Worm (Caenorhabditis elegans) whole organism, young adult: ENCODE measurements around the gene C05D11.5.
A peak's percentile ranks its signal among the peaks of the same experiment; 100 is the strongest.

Source experiments
- F55B11.4 ChIP-seq: sonication (generic microtip); optimal IDR thresholded peaks from 2 replicates; lab custom pipeline; 2016; ENCODE audit warnings: missing compliant biosample characterization, missing genetic modification characterization, borderline replicate concordance; ENCODE audit not compliant: insufficient read depth
- ama-1 ChIP-seq, 3 experiments: fragments of 150-350 bp in 1 of 3; sonication (generic microtip) in 2 of 3; optimal IDR thresholded peaks; 2 replicates each; lab custom pipeline; 2014 to 2018; ENCODE audit warnings: missing biosample characterization in 2 of 3, missing genetic modification characterization in 2 of 3, missing genetic modification reagents in 2 of 3
- attf-6 ChIP-seq: fragments of 200-800 bp; sonication (Bioruptor generic); IDR thresholded peaks from 2 replicates; pipeline ENCODE4 v1.3.6; 2022; ENCODE audit warnings: missing genetic modification reagents, missing genetic modification characterization, missing compliant biosample characterization
- bed-1 ChIP-seq: fragments of 200-800 bp; sonication (Bioruptor generic); IDR thresholded peaks from 2 replicates; pipeline ENCODE4 v1.3.6; 2022; ENCODE audit warnings: missing genetic modification reagents, missing genetic modification characterization, missing compliant biosample characterization
- cebp-2 ChIP-seq: fragments of 200-800 bp; sonication (Bioruptor generic); IDR thresholded peaks from 2 replicates; pipeline ENCODE4 v1.3.6; 2022; ENCODE audit warnings: missing genetic modification characterization, missing compliant biosample characterization
- ceh-27 ChIP-seq: fragments of 200-800 bp; sonication (Bioruptor generic); optimal IDR thresholded peaks from 2 replicates; lab custom pipeline; 2018; ENCODE audit warnings: mild to moderate bottlenecking, missing genetic modification characterization, moderate library complexity, missing compliant biosample characterization
- him-1 ChIP-seq: sonication (generic microtip); optimal IDR thresholded peaks from 2 replicates; lab custom pipeline; 2016; ENCODE audit warnings: missing genotype, missing genetic modification reagents, missing genetic modification characterization, missing compliant biosample characterization
- hrde-1 ChIP-seq: sonication (generic microtip); optimal IDR thresholded peaks from 2 replicates; lab custom pipeline; 2016; ENCODE audit warnings: missing genetic modification characterization, mild to moderate bottlenecking, missing compliant biosample characterization, moderate library complexity, missing genotype, missing genetic modification reagents, borderline replicate concordance
- lin-26 ChIP-seq: fragments of 200-800 bp; sonication (Bioruptor generic); IDR thresholded peaks from 2 replicates; pipeline ENCODE4 v1.3.6; 2022; ENCODE audit warnings: missing genetic modification reagents, missing genetic modification characterization, missing compliant biosample characterization
- nfya-1 ChIP-seq: sonication (generic microtip); optimal IDR thresholded peaks from 2 replicates; lab custom pipeline; 2017; ENCODE audit warnings: antibody characterized with exemption, missing compliant biosample characterization, missing genetic modification characterization, borderline replicate concordance; ENCODE audit not compliant: insufficient read depth
- pha-4 ChIP-seq: fragments of 150-350 bp; sonication (generic microtip); optimal IDR thresholded peaks from 2 replicates; lab custom pipeline; 2014; ENCODE audit warnings: missing biosample characterization, missing genetic modification reagents, missing genetic modification characterization
- unc-62 ChIP-seq: fragments of 150-350 bp; optimal IDR thresholded peaks from 2 replicates; lab custom pipeline; 2014; ENCODE audit warnings: missing biosample characterization, missing genetic modification reagents, missing genetic modification characterization
- xnd-1 ChIP-seq: sonication (generic microtip); optimal IDR thresholded peaks from 2 replicates; lab custom pipeline; 2016; ENCODE audit warnings: missing genotype, missing genetic modification reagents, missing genetic modification characterization, missing compliant biosample characterization
- ztf-28 ChIP-seq: fragments of 200-800 bp; sonication (Bioruptor generic); IDR thresholded peaks from 2 replicates; pipeline ENCODE4 v1.3.6; 2022; ENCODE audit warnings: missing genetic modification reagents, missing genetic modification characterization, missing compliant biosample characterization

- TF ChIP-seq lin-26 (GFP tag; lab: Robert Waterston, UW) (no peak), ama-1 (optimal IDR thresholded peaks at IDR 0.05; lab: Kevin White, UChicago) (no peak), ama-1 (GFP tag; optimal IDR thresholded peaks at IDR 0.05; lab: Kevin White, UChicago) (peak in 1 of 2 experiments; percentile 24), bed-1 (GFP tag; lab: Robert Waterston, UW) (no peak), hrde-1 (tag; lab: Kevin White, UChicago) (no peak), ceh-27 (GFP tag; lab: Kevin White, UChicago) (peak; percentile 61), ztf-28 (GFP tag; lab: Robert Waterston, UW) (no peak), F55B11.4 (tag; lab: Kevin White, UChicago) (no peak), unc-62 (no peak), pha-4 (tag; lab: Kevin White, UChicago) (no peak), xnd-1 (tag; lab: Kevin White, UChicago) (peak; percentile 2), attf-6 (GFP tag; lab: Robert Waterston, UW) (no peak), cebp-2 (no peak), nfya-1 (tag; lab: Kevin White, UChicago) (no peak), him-1 (no peak)
Measured at ce11 chrIII:6374947-6375415, 36.8 kb downstream of the C05D11.5 start, which contains the start of the genes rps-13 and nfx-1.
